Worm (Caenorhabditis elegans) whole organism, L4/young adult: Measurements from ENCODE around the gene Y53C12B.1.

Experiments used
- dao-5 ChIP-seq: sonication (generic microtip); optimal IDR thresholded peaks from 2 replicates; lab custom pipeline; 2016; ENCODE audit warnings: missing genotype, missing genetic modification characterization, moderate library complexity, missing compliant biosample characterization
- him-1 ChIP-seq: sonication (generic microtip); optimal IDR thresholded peaks from 2 replicates; lab custom pipeline; 2016; ENCODE audit warnings: missing genotype, missing genetic modification reagents, missing genetic modification characterization, missing compliant biosample characterization

DNA sequence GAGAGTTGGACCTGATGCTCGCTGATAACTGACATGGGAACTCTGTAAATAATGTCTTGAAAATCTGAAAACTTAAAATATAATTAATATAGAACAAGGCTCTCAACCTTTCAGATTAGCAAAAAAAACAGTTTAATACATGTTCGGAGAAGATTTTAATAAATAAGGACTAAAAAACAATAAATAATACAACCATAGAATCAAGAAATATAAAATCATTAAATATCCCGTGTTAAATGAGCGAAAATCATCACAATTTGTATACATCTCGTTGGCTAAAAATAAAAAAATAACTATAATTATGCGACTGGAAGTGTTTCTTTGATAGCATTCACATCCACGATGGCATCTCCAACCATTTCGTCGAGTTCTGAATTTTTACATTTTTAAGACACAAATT, 41.1 kb downstream of the Y53C12B.1 start, which contains the start of gene Y53C12A.10:
- TF ChIP-seq him-1 (tag; lab: Kevin White, UChicago) (no peak), dao-5 (no peak)
